Worm (Caenorhabditis elegans): ENCODE data around the gene T08G2.2.

T08G2.2 gene

DNA sequence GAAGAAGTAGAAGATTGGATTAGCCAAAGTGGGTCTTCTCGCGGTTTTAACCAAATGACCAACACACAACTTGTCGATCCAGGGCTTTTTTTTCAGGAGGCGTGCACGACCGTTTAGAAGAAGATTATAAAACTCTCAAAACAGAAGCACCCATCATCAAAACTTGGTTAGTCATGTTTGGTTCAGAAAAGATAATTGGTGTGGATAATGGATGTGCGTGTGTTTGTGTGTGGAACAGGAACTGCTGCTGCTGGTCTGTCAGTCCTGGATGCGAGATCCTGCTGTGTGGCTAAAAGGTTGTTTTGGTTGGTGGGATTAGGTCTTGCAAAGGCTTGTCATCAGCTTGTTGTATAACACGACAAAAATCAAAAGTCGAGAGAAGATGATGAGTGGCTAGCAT, 5.8 kb downstream of the T08G2.2 start:
- TF ChIP-seq F13C5.2 (tag; optimal IDR thresholded peaks at IDR 0.05), result no peak
- no peak for TF ChIP-seq pes-1 (GFP tag; IDR thresholded peaks at IDR 0.05)
- no peak for TF ChIP-seq ceh-36 (tag; optimal IDR thresholded peaks at IDR 0.05)
- no peak for TF ChIP-seq ceh-13 (GFP tag; optimal IDR thresholded peaks at IDR 0.05)
- TF ChIP-seq tbx-11 (GFP tag; IDR thresholded peaks at IDR 0.05), result no peak
- no peak for TF ChIP-seq hnd-1 (tag; optimal IDR thresholded peaks at IDR 0.05)
- TF ChIP-seq tbx-37 (GFP tag; conservative IDR thresholded peaks at IDR 0.05), result no peak
- no peak for TF ChIP-seq tra-4 (tag; optimal IDR thresholded peaks at IDR 0.05)
- no peak for TF ChIP-seq flt-1 (GFP tag; IDR thresholded peaks at IDR 0.05)
- no peak for TF ChIP-seq aly-1 (tag; optimal IDR thresholded peaks at IDR 0.05)
- no peak for TF ChIP-seq sea-1 (GFP tag; conservative IDR thresholded peaks at IDR 0.05)
- no peak for TF ChIP-seq ets-7 (tag; optimal IDR thresholded peaks at IDR 0.05)
- TF ChIP-seq ama-1 (optimal IDR thresholded peaks at IDR 0.05), result no peak
- TF ChIP-seq hmbx-1 (tag; optimal IDR thresholded peaks at IDR 0.05), result no peak
- TF ChIP-seq B0310.2 (tag; optimal IDR thresholded peaks at IDR 0.05), result no peak
- TF ChIP-seq hmg-4 (GFP tag; optimal IDR thresholded peaks at IDR 0.05), result no peak
- TF ChIP-seq scrt-1 (GFP tag; IDR thresholded peaks at IDR 0.05), result no peak

- TF ChIP-seq hnd-1 (tag; optimal IDR thresholded peaks at IDR 0.05) (no peak), B0310.2 (tag; optimal IDR thresholded peaks at IDR 0.05) (no peak), ceh-13 (GFP tag; optimal IDR thresholded peaks at IDR 0.05) (no peak), sea-1 (GFP tag; conservative IDR thresholded peaks at IDR 0.05) (no peak), ets-7 (tag; optimal IDR thresholded peaks at IDR 0.05) (no peak), pes-1 (GFP tag; IDR thresholded peaks at IDR 0.05) (no peak), flt-1 (GFP tag; IDR thresholded peaks at IDR 0.05) (no peak), tbx-11 (GFP tag; IDR thresholded peaks at IDR 0.05) (no peak), ceh-36 (tag; optimal IDR thresholded peaks at IDR 0.05) (no peak), scrt-1 (GFP tag; IDR thresholded peaks at IDR 0.05) (no peak), hmg-4 (GFP tag; optimal IDR thresholded peaks at IDR 0.05) (no peak), hmbx-1 (tag; optimal IDR thresholded peaks at IDR 0.05) (no peak), F13C5.2 (tag; optimal IDR thresholded peaks at IDR 0.05) (no peak), tra-4 (tag; optimal IDR thresholded peaks at IDR 0.05) (no peak), ama-1 (optimal IDR thresholded peaks at IDR 0.05) (no peak), aly-1 (tag; optimal IDR thresholded peaks at IDR 0.05) (no peak)
Observed at ce11 chrX:17197824-17198223, 11.3 kb downstream of the T08G2.2 start.

ce11 chrX:17195080-17195479, 14.1 kb downstream of the T08G2.2 start, which contains the start of gene B0302.5:
B0302.5 (minus strand) TSS chrX:17195137.
- TF ChIP-seq aly-1 (tag; optimal IDR thresholded peaks at IDR 0.05), result no peak
- TF ChIP-seq tbx-37 (GFP tag; conservative IDR thresholded peaks at IDR 0.05), result no peak
- TF ChIP-seq ets-7 (tag; optimal IDR thresholded peaks at IDR 0.05), result no peak
- TF ChIP-seq hmbx-1 (tag; optimal IDR thresholded peaks at IDR 0.05), result no peak
- no peak for TF ChIP-seq scrt-1 (GFP tag; IDR thresholded peaks at IDR 0.05)
- no peak for TF ChIP-seq B0310.2 (tag; optimal IDR thresholded peaks at IDR 0.05)
- TF ChIP-seq F13C5.2 (tag; optimal IDR thresholded peaks at IDR 0.05), result no peak
- no peak for TF ChIP-seq tra-4 (tag; optimal IDR thresholded peaks at IDR 0.05)
- TF ChIP-seq ceh-36 (tag; optimal IDR thresholded peaks at IDR 0.05), result no peak
- no peak for TF ChIP-seq flt-1 (GFP tag; IDR thresholded peaks at IDR 0.05)
- no peak for TF ChIP-seq ceh-13 (GFP tag; optimal IDR thresholded peaks at IDR 0.05)
- TF ChIP-seq sea-1 (GFP tag; conservative IDR thresholded peaks at IDR 0.05), result no peak
- no peak for TF ChIP-seq hmg-4 (GFP tag; optimal IDR thresholded peaks at IDR 0.05)
- no peak for TF ChIP-seq tbx-11 (GFP tag; IDR thresholded peaks at IDR 0.05)
- no peak for TF ChIP-seq hnd-1 (tag; optimal IDR thresholded peaks at IDR 0.05)
- TF ChIP-seq ama-1 (optimal IDR thresholded peaks at IDR 0.05), result no peak
- no peak for TF ChIP-seq pes-1 (GFP tag; IDR thresholded peaks at IDR 0.05)

DNA sequence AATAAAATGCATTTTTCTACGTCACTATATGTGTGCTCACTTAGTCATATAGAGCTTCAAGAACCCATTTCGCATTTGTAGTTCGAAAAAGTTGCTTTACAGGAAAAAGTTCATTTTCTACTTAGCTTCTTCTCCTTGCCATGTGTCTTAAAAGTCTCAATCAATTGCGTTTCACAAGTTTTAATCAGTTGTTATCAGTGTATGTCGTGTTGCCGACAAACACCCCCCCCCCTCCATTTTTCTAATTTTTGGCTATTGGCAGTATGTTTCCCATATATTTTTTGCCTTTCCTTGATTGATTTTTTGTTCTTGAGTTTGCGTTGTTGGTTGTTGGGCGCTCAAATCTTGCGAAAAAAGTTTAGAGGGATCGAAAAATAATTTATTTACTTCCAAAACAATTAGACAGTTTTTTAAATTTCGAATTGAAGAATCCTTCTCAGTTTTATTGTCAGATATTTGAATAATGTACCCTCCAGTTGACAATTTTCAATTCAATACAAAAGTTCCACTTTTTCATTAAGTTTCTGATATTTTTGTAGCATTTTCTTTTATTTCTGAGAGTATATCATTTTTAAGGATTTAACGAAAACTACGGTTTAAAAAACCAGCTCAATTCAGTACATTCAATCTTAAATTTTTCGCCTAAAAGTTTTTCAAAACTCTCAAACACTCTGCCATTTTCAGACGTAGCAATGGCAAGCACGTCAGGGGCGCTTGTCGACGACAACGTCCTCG, 23.3 kb downstream of the T08G2.2 start, which contains the start of gene sid-3:
Gene sid-3, plus strand, starts transcription at position 685 of the 735 bp plus-strand sequence.
- no peak for TF ChIP-seq tbx-37 (GFP tag; conservative IDR thresholded peaks at IDR 0.05)
- no peak for TF ChIP-seq hnd-1 (tag; optimal IDR thresholded peaks at IDR 0.05)
- TF ChIP-seq ceh-13 (GFP tag; optimal IDR thresholded peaks at IDR 0.05), result no peak
- no peak for TF ChIP-seq tbx-11 (GFP tag; IDR thresholded peaks at IDR 0.05)
- no peak for TF ChIP-seq sea-1 (GFP tag; conservative IDR thresholded peaks at IDR 0.05)
- TF ChIP-seq aly-1 (tag; optimal IDR thresholded peaks at IDR 0.05), result no peak
- no peak for TF ChIP-seq ama-1 (optimal IDR thresholded peaks at IDR 0.05)
- no peak for TF ChIP-seq ets-7 (tag; optimal IDR thresholded peaks at IDR 0.05)
- TF ChIP-seq ceh-36 (tag; optimal IDR thresholded peaks at IDR 0.05), result no peak
- TF ChIP-seq hmbx-1 (tag; optimal IDR thresholded peaks at IDR 0.05), result no peak
- TF ChIP-seq hmg-4 (GFP tag; optimal IDR thresholded peaks at IDR 0.05), result no peak
- TF ChIP-seq B0310.2 (tag; optimal IDR thresholded peaks at IDR 0.05), result no peak
- TF ChIP-seq tra-4 (tag; optimal IDR thresholded peaks at IDR 0.05), result no peak
- no peak for TF ChIP-seq F13C5.2 (tag; optimal IDR thresholded peaks at IDR 0.05)

ce11 chrX:17184363-17184762, 24.8 kb downstream of the T08G2.2 start:
- TF ChIP-seq tbx-37 (GFP tag; conservative IDR thresholded peaks at IDR 0.05) (no peak), F13C5.2 (tag; optimal IDR thresholded peaks at IDR 0.05) (peak; percentile 37), hmg-4 (GFP tag; optimal IDR thresholded peaks at IDR 0.05) (peak; percentile 67), aly-1 (tag; optimal IDR thresholded peaks at IDR 0.05) (peak; percentile 33), tra-4 (tag; optimal IDR thresholded peaks at IDR 0.05) (no peak)

DNA sequence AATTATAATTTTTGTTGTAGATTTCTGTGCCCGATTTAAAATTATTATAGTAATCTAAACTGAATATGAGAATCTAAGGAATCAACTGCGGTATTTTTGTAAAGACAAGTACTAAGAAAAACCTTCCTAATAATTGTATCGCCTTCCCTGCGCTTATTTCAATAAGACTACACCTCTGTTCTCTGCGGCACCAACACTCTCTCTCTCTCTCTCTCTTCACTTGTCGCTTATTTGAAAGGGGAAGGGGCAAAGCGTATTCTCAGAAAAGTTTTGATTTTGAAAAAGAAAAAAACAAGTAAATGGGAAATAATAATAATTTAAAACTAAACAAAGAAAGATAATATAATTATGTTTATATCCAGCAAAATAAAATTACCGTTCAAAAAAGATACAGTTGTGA, 27.9 kb downstream of the T08G2.2 start:
- no peak for TF ChIP-seq sea-1 (GFP tag; conservative IDR thresholded peaks at IDR 0.05)
- peak; percentile 6 for TF ChIP-seq hmg-4 (GFP tag; optimal IDR thresholded peaks at IDR 0.05)
- no peak for TF ChIP-seq ceh-13 (GFP tag; optimal IDR thresholded peaks at IDR 0.05)
- TF ChIP-seq pes-1 (GFP tag; IDR thresholded peaks at IDR 0.05), result peak; percentile 66; the same call in 1 of the 2 replicates
- peak; percentile 65; the same call in 1 of the 2 replicates for TF ChIP-seq flt-1 (GFP tag; IDR thresholded peaks at IDR 0.05)
- TF ChIP-seq scrt-1 (GFP tag; IDR thresholded peaks at IDR 0.05), result no peak
- TF ChIP-seq B0310.2 (tag; optimal IDR thresholded peaks at IDR 0.05), result no peak
- TF ChIP-seq aly-1 (tag; optimal IDR thresholded peaks at IDR 0.05), result no peak
- peak; percentile 47; the same call in 1 of the 2 replicates for TF ChIP-seq tbx-37 (GFP tag; conservative IDR thresholded peaks at IDR 0.05)
- no peak for TF ChIP-seq hnd-1 (tag; optimal IDR thresholded peaks at IDR 0.05)
- no peak for TF ChIP-seq tra-4 (tag; optimal IDR thresholded peaks at IDR 0.05)
- no peak for TF ChIP-seq ets-7 (tag; optimal IDR thresholded peaks at IDR 0.05)
- no peak for TF ChIP-seq ama-1 (optimal IDR thresholded peaks at IDR 0.05)
- peak; percentile 77 for TF ChIP-seq F13C5.2 (tag; optimal IDR thresholded peaks at IDR 0.05)
- TF ChIP-seq tbx-11 (GFP tag; IDR thresholded peaks at IDR 0.05), result no peak
